Worm (Caenorhabditis elegans): ENCODE measurements around the gene frm-7.

Gene frm-7

DNA sequence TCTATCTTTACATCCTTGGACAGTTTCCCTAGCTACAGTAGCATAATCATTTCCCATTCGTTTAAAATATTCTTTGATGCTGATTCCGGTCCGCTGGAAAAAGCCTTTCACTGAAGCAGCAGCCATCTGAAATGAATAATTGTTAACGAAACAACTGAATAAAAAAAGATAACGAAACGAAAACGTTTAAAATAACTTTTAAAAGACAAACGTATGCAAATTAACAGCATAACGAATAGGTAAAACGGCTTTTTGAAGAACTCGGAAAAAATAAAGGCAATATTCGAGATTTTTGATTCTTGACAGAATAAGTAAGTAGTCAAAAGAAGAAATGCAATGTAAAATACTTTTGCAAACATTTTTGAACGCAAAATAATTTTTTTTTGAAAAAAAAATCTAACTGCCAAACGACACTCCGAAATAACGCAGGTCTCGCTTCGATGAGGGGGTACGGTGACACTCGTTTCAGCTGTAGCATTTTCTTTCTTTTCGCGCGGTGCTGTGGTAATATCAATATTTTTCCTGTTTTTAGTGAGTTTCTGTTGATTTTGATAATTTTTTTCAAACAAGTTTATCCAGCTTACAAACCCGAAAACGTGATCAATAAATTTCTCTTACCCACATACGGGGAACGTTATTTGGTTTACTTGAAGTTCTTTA lies 15.7 kb downstream of the frm-7 start, which contains the start of the genes R04F11.5 and R04F11.2:
R04F11.5 (minus strand) TSS at position 126 of the 660 bp plus-strand sequence.
R04F11.2 (plus strand) TSS at position 488 of the 660 bp plus-strand sequence.
- TF ChIP-seq unc-42 (tag; optimal IDR thresholded peaks at IDR 0.05), result peak; percentile 15
- TF ChIP-seq ceh-45 (GFP tag; IDR thresholded peaks at IDR 0.05), result no peak
- no peak for TF ChIP-seq ceh-24 (tag; optimal IDR thresholded peaks at IDR 0.05)
- TF ChIP-seq fkh-10 (GFP tag; optimal IDR thresholded peaks at IDR 0.05), result peak; percentile 6
- peak; percentile 12 for TF ChIP-seq ref-2 (tag; optimal IDR thresholded peaks at IDR 0.05)
- TF ChIP-seq pha-4 (tag; optimal IDR thresholded peaks at IDR 0.05), result no peak
- peak; percentile 53 for TF ChIP-seq ceh-31 (tag; optimal IDR thresholded peaks at IDR 0.05)
- no peak for TF ChIP-seq ceh-30 (tag; optimal IDR thresholded peaks at IDR 0.05)
- TF ChIP-seq hlh-30 (tag; optimal IDR thresholded peaks at IDR 0.05; ENCODE audit: insufficient read depth), result no peak
- no peak for TF ChIP-seq rnt-1 (tag; optimal IDR thresholded peaks at IDR 0.05)
- peak; percentile 8 for TF ChIP-seq ceh-18 (tag; optimal IDR thresholded peaks at IDR 0.05)
- no peak for TF ChIP-seq F13H6.1 (tag; optimal IDR thresholded peaks at IDR 0.05)
- peak; percentile 84 for TF ChIP-seq nfya-1 (tag; optimal IDR thresholded peaks at IDR 0.05)
- TF ChIP-seq eyg-1 (tag; optimal IDR thresholded peaks at IDR 0.05), result no peak

DNA sequence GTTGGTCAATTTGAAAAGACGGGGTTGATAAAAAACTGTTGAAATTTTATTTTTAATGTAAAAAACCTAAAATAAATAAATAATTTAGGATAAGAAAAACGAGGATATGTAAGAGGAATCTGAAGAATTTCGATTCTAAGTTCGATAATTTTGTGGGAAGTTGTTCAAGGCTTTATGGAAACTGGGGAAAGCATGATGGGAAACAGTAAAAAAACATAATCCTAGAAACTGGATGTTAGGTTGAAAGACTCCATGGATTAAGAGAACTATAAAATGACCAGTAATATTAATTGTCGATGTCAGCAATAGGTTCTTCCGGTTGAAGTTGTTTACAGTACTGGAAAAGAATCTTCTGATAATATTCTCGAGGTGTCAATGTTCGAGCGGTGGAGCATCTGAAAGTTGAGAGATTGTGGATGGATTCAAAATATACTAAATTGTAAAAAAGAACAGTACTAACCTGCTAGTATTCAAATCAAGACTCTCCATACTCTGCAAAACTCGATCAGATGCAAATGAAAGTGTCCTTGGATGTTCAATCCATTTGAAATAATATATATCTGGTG lies 18.1 kb downstream of the frm-7 start:
- TF ChIP-seq madf-2 (tag; optimal IDR thresholded peaks at IDR 0.05), result no peak
- TF ChIP-seq pha-4 (tag; optimal IDR thresholded peaks at IDR 0.05), result no peak
- no peak for TF ChIP-seq hlh-6 (tag; optimal IDR thresholded peaks at IDR 0.05)
- TF ChIP-seq K02D7.2 (tag; optimal IDR thresholded peaks at IDR 0.05), result no peak
- no peak for TF ChIP-seq npax-4 (tag; optimal IDR thresholded peaks at IDR 0.05)
- no peak for TF ChIP-seq mec-3 (tag; optimal IDR thresholded peaks at IDR 0.05; ENCODE audit: borderline replicate concordance)
- no peak for TF ChIP-seq nhr-232 (tag; optimal IDR thresholded peaks at IDR 0.05)
- TF ChIP-seq che-1 (tag; optimal IDR thresholded peaks at IDR 0.05), result no peak
- TF ChIP-seq dve-1 (tag; optimal IDR thresholded peaks at IDR 0.05), result no peak
- no peak for TF ChIP-seq fkh-6 (tag; optimal IDR thresholded peaks at IDR 0.05)
- no peak for TF ChIP-seq hlh-30 (tag; optimal IDR thresholded peaks at IDR 0.05; ENCODE audit: insufficient read depth)

DNA sequence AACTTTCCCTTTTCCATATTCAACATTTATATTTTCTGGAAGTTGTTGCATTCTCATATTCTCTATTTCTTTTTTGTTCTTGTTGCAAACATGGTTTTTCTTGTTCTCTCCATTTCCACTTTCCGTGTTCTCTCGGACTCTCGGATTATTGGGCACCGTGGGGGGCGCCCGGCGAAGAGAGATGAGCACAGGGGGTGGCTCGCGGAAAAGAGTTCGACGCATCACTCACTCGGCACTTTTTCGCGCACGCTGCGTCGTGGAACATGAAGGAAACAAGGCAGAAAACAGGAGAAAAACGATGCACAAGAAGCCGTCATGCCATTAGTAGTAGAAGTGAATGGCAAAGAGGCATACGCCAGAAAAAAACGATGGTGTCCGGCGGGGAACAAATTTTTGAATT lies 24.4 kb downstream of the frm-7 start:
- TF ChIP-seq hlh-15 (tag; optimal IDR thresholded peaks at IDR 0.05), result no peak
- TF ChIP-seq T23F11.4 (GFP tag; optimal IDR thresholded peaks at IDR 0.05), result no peak
- TF ChIP-seq K02D7.2 (tag; optimal IDR thresholded peaks at IDR 0.05), result no peak
- TF ChIP-seq hlh-30 (tag; optimal IDR thresholded peaks at IDR 0.05; ENCODE audit: insufficient read depth), result no peak
- TF ChIP-seq ztf-16 (tag; optimal IDR thresholded peaks at IDR 0.05), result no peak
- no peak for TF ChIP-seq zip-5 (tag; optimal IDR thresholded peaks at IDR 0.05)
- no peak for TF ChIP-seq nhr-11 (tag; optimal IDR thresholded peaks at IDR 0.05)
- no peak for TF ChIP-seq ceh-19 (GFP tag; optimal IDR thresholded peaks at IDR 0.05)
- TF ChIP-seq unc-55 (GFP tag; optimal IDR thresholded peaks at IDR 0.05), result no peak
- no peak for TF ChIP-seq pat-9 (tag; optimal IDR thresholded peaks at IDR 0.05)
- no peak for TF ChIP-seq ets-4 (tag; optimal IDR thresholded peaks at IDR 0.05)
- no peak for TF ChIP-seq dve-1 (tag; optimal IDR thresholded peaks at IDR 0.05)
- TF ChIP-seq ceh-2 (tag; optimal IDR thresholded peaks at IDR 0.05), result no peak
- no peak for TF ChIP-seq odd-2 (tag; optimal IDR thresholded peaks at IDR 0.05)
- no peak for TF ChIP-seq ceh-45 (GFP tag; IDR thresholded peaks at IDR 0.05)
- TF ChIP-seq ceh-18 (tag; optimal IDR thresholded peaks at IDR 0.05), result no peak
- TF ChIP-seq unc-86 (tag; optimal IDR thresholded peaks at IDR 0.05), result no peak
- no peak for TF ChIP-seq fkh-10 (GFP tag; optimal IDR thresholded peaks at IDR 0.05)
- TF ChIP-seq ceh-30 (tag; optimal IDR thresholded peaks at IDR 0.05), result no peak
- no peak for TF ChIP-seq ceh-31 (tag; optimal IDR thresholded peaks at IDR 0.05)

DNA sequence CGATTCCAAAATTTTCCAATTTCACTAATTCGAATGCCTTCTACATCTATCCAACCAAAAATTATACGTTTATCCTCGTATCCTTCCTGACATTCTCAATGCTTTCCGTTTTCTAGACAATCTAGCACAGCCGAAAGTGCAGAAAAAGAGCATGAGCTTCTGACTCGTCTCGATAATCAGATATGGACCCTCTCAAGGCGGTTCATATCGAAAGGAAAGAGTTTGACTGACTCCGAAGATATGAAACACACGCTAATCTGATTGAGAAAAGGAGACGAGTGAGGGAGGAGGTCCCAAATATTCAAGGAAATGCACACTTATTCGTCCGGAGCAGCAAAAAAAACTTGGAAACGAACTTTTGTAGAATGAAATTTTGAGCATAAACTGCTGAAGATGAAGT lies 26.9 kb downstream of the frm-7 start:
- TF ChIP-seq ceh-34 (tag; optimal IDR thresholded peaks at IDR 0.05) (no peak), sox-4 (tag; optimal IDR thresholded peaks at IDR 0.05) (no peak), unc-42 (tag; optimal IDR thresholded peaks at IDR 0.05) (peak; percentile 75)
